Worm (Caenorhabditis elegans) whole organism, L2 larva: ENCODE data around the gene C18H7.6.

Experiments
- C34F6.9 ChIP-seq: fragments of 150-350 bp; optimal IDR thresholded peaks from 2 replicates; lab custom pipeline; 2014; ENCODE audit warnings: missing biosample characterization, missing genetic modification characterization
- F13H6.1 ChIP-seq: sonication (generic microtip); optimal IDR thresholded peaks from 2 replicates; lab custom pipeline; 2016; ENCODE audit warnings: missing genetic modification characterization, missing compliant biosample characterization
- R02D3.7 ChIP-seq: fragments of 150-350 bp; optimal IDR thresholded peaks from 2 replicates; lab custom pipeline; 2014; ENCODE audit warnings: missing biosample characterization, missing genetic modification characterization
- Y55F3AM.14 ChIP-seq: fragments of 200-800 bp; sonication (Bioruptor generic); optimal IDR thresholded peaks from 2 replicates; lab custom pipeline; 2018; ENCODE audit warnings: mild to moderate bottlenecking, missing genetic modification characterization, missing compliant biosample characterization
- ZK546.5 ChIP-seq: sonication (generic microtip); optimal IDR thresholded peaks from 2 replicates; lab custom pipeline; 2017; ENCODE audit warnings: missing biosample characterization, missing genetic modification characterization
- alr-1 ChIP-seq: fragments of 150-350 bp; optimal IDR thresholded peaks from 2 replicates; lab custom pipeline; 2014; ENCODE audit warnings: missing biosample characterization, missing genetic modification characterization
- aly-2 ChIP-seq: fragments of 150-350 bp; optimal IDR thresholded peaks from 2 replicates; lab custom pipeline; 2014; ENCODE audit warnings: missing biosample characterization, missing genetic modification characterization
- ama-1 ChIP-seq: fragments of 150-350 bp; optimal IDR thresholded peaks from 2 replicates; lab custom pipeline; 2018; ENCODE audit warnings: inconsistent platforms
- blmp-1 ChIP-seq: sonication (generic microtip); optimal IDR thresholded peaks from 2 replicates; lab custom pipeline; 2017; ENCODE audit warnings: missing genetic modification characterization, mild to moderate bottlenecking, missing compliant biosample characterization, antibody characterized with exemption, moderate library complexity; ENCODE audit not compliant: insufficient read depth
- ceh-82 ChIP-seq: fragments of 150-350 bp; optimal IDR thresholded peaks from 2 replicates; lab custom pipeline; 2014; ENCODE audit warnings: missing biosample characterization, missing genetic modification characterization
- crh-2 ChIP-seq: sonication (generic microtip); optimal IDR thresholded peaks from 2 replicates; lab custom pipeline; 2017; ENCODE audit warnings: missing biosample characterization, missing genetic modification characterization
- dmd-4 ChIP-seq: sonication (generic microtip); optimal IDR thresholded peaks from 2 replicates; lab custom pipeline; 2017; ENCODE audit warnings: missing biosample characterization, missing genetic modification characterization
- egl-27 ChIP-seq: sonication (generic microtip); optimal IDR thresholded peaks from 3 replicates; lab custom pipeline; 2017; ENCODE audit warnings: missing biosample characterization, missing genetic modification reagents, missing genetic modification characterization
- elt-1 ChIP-seq: fragments of 150-350 bp; optimal IDR thresholded peaks from 2 replicates; lab custom pipeline; 2014; ENCODE audit warnings: missing biosample characterization, missing genetic modification characterization
- fos-1 ChIP-seq: fragments of 150-350 bp; optimal IDR thresholded peaks from 2 replicates; lab custom pipeline; 2014; ENCODE audit warnings: missing biosample characterization, missing genetic modification characterization
- gmeb-1 ChIP-seq: fragments of 150-350 bp; optimal IDR thresholded peaks from 2 replicates; lab custom pipeline; 2014; ENCODE audit warnings: missing biosample characterization, missing genetic modification characterization
- lin-11 ChIP-seq: fragments of 150-350 bp; sonication (generic microtip); optimal IDR thresholded peaks from 2 replicates; lab custom pipeline; 2014; ENCODE audit warnings: missing biosample characterization, missing genetic modification characterization, inconsistent platforms, mixed read lengths
- lin-13 ChIP-seq: fragments of 150-350 bp; optimal IDR thresholded peaks from 2 replicates; lab custom pipeline; 2014; ENCODE audit warnings: missing biosample characterization, missing genetic modification reagents, missing genetic modification characterization
- lin-39 ChIP-seq: fragments of 150-350 bp; optimal IDR thresholded peaks from 2 replicates; lab custom pipeline; 2014; ENCODE audit warnings: missing biosample characterization, missing genetic modification reagents, missing genetic modification characterization
- lsy-2 ChIP-seq, 2 experiments: fragments of 150-350 bp in 1 of 2; sonication (generic microtip) in 1 of 2; optimal IDR thresholded peaks; 2 replicates each; lab custom pipeline; 2014 to 2017; ENCODE audit warnings: missing biosample characterization in 2 of 2, missing genetic modification characterization in 2 of 2
- mab-5 ChIP-seq: fragments of 150-350 bp; optimal IDR thresholded peaks from 2 replicates; lab custom pipeline; 2014; ENCODE audit warnings: missing biosample characterization, missing genetic modification characterization
- mbf-1 ChIP-seq: sonication (generic microtip); optimal IDR thresholded peaks from 2 replicates; lab custom pipeline; 2017; ENCODE audit warnings: missing biosample characterization, missing genetic modification characterization
- mdl-1 ChIP-seq, 2 experiments: fragments of 150-350 bp in 1 of 2; sonication (generic microtip) in 1 of 2; optimal IDR thresholded peaks; 2 replicates each; lab custom pipeline; 2017; ENCODE audit warnings: missing biosample characterization in 2 of 2, missing genetic modification characterization in 2 of 2
- nhr-12 ChIP-seq: fragments of 150-350 bp; optimal IDR thresholded peaks from 2 replicates; lab custom pipeline; 2014; ENCODE audit warnings: missing biosample characterization, missing genetic modification characterization
- nhr-129 ChIP-seq: fragments of 150-350 bp; optimal IDR thresholded peaks from 2 replicates; lab custom pipeline; 2014; ENCODE audit warnings: missing biosample characterization, missing genetic modification characterization
- nhr-237 ChIP-seq: fragments of 150-350 bp; optimal IDR thresholded peaks from 2 replicates; lab custom pipeline; 2014; ENCODE audit warnings: missing biosample characterization, missing genetic modification characterization
- nhr-25 ChIP-seq: fragments of 150-350 bp; sonication (generic microtip); optimal IDR thresholded peaks from 3 replicates; lab custom pipeline; 2014; ENCODE audit warnings: missing biosample characterization, missing genetic modification characterization
- nhr-6 ChIP-seq: fragments of 150-350 bp; optimal IDR thresholded peaks from 2 replicates; lab custom pipeline; 2014; ENCODE audit warnings: missing biosample characterization, missing genetic modification characterization
- nhr-77 ChIP-seq: fragments of 150-350 bp; optimal IDR thresholded peaks from 2 replicates; lab custom pipeline; 2014; ENCODE audit warnings: missing biosample characterization, missing genetic modification characterization
- peb-1 ChIP-seq: fragments of 150-350 bp; optimal IDR thresholded peaks from 2 replicates; lab custom pipeline; 2014; ENCODE audit warnings: missing biosample characterization, missing genetic modification characterization
- sem-4 ChIP-seq: fragments of 150-350 bp; optimal IDR thresholded peaks from 2 replicates; lab custom pipeline; 2014; ENCODE audit warnings: missing biosample characterization, missing genetic modification reagents, missing genetic modification characterization
- skn-1 ChIP-seq: sonication (generic microtip); optimal IDR thresholded peaks from 2 replicates; lab custom pipeline; 2017; ENCODE audit warnings: missing biosample characterization, missing genetic modification characterization
- snpc-4 ChIP-seq: fragments of 150-350 bp; optimal IDR thresholded peaks from 2 replicates; lab custom pipeline; 2014; ENCODE audit warnings: missing biosample characterization, missing genetic modification characterization
- unc-39 ChIP-seq: fragments of 150-350 bp; optimal IDR thresholded peaks from 2 replicates; lab custom pipeline; 2014; ENCODE audit warnings: missing biosample characterization, missing genetic modification characterization
- unc-62 ChIP-seq: fragments of 150-350 bp; optimal IDR thresholded peaks from 2 replicates; lab custom pipeline; 2014; ENCODE audit warnings: missing biosample characterization, missing genetic modification reagents, missing genetic modification characterization
- zag-1 ChIP-seq: fragments of 150-350 bp; optimal IDR thresholded peaks from 2 replicates; lab custom pipeline; 2014; ENCODE audit warnings: missing biosample characterization, missing genetic modification characterization
- ztf-1 ChIP-seq: fragments of 200-800 bp; sonication (Bioruptor generic); conservative IDR thresholded peaks from 2 replicates; pipeline ENCODE4 v1.3.6; 2022; ENCODE audit warnings: missing genetic modification characterization, missing compliant biosample characterization

The C18H7.6 gene

ce11 chrIV:592382-592781, at the start of gene C18H7.6:
C18H7.6 (minus strand) TSS chrIV:592485.
- TF ChIP-seq R02D3.7 (tag; lab: Kevin White, UChicago) (no peak), fos-1 (no peak), ZK546.5 (tag; lab: Kevin White, UChicago) (no peak), snpc-4 (tag; lab: Kevin White, UChicago) (no peak), egl-27 (tag; lab: Kevin White, UChicago) (no peak), C34F6.9 (tag; lab: Kevin White, UChicago) (no peak), lin-11 (tag; lab: Kevin White, UChicago) (no peak), gmeb-1 (tag; lab: Kevin White, UChicago) (no peak), nhr-77 (tag; lab: Kevin White, UChicago) (no peak), lin-39 (tag; lab: Kevin White, UChicago) (no peak), nhr-237 (tag; lab: Kevin White, UChicago) (no peak), peb-1 (tag; lab: Kevin White, UChicago) (no peak), nhr-129 (tag; lab: Kevin White, UChicago) (no peak), Y55F3AM.14 (no peak), aly-2 (tag; lab: Kevin White, UChicago) (no peak), mab-5 (tag; lab: Kevin White, UChicago) (no peak), nhr-12 (tag; lab: Kevin White, UChicago) (no peak), nhr-25 (tag; lab: Kevin White, UChicago) (no peak)

- no peak for TF ChIP-seq R02D3.7 (tag; lab: Kevin White, UChicago)
Measured at ce11 chrIV:639167-639566, 46.9 kb upstream of the C18H7.6 start.

ce11 chrIV:633565-633964, 41.3 kb upstream of the C18H7.6 start:
- TF ChIP-seq ceh-82: no peak
- TF ChIP-seq R02D3.7 (tag; lab: Kevin White, UChicago): no peak
- no peak for TF ChIP-seq alr-1
- TF ChIP-seq zag-1 (tag; lab: Kevin White, UChicago): no peak
- TF ChIP-seq F13H6.1 (tag; lab: Kevin White, UChicago): no peak
- no peak for TF ChIP-seq peb-1 (tag; lab: Kevin White, UChicago)

ce11 chrIV:631869-632268, 39.6 kb upstream of the C18H7.6 start:
- no peak for TF ChIP-seq nhr-6 (tag; lab: Kevin White, UChicago)
- TF ChIP-seq dmd-4 (tag; lab: Kevin White, UChicago): no peak
- TF ChIP-seq C34F6.9 (tag; lab: Kevin White, UChicago): no peak
- no peak for TF ChIP-seq aly-2 (tag; lab: Kevin White, UChicago)
- no peak for TF ChIP-seq ztf-1
- TF ChIP-seq mdl-1 (tag; optimal IDR thresholded peaks at IDR 0.05; lab: Kevin White, UChicago): no peak
- no peak for TF ChIP-seq snpc-4 (tag; lab: Kevin White, UChicago)
- no peak for TF ChIP-seq unc-62
- TF ChIP-seq lin-39 (tag; lab: Kevin White, UChicago): no peak
- TF ChIP-seq elt-1 (tag; lab: Kevin White, UChicago): no peak
- no peak for TF ChIP-seq sem-4
- no peak for TF ChIP-seq crh-2
- TF ChIP-seq Y55F3AM.14: no peak
- TF ChIP-seq alr-1: no peak

- no peak for TF ChIP-seq ZK546.5 (tag; lab: Kevin White, UChicago)
Measured at ce11 chrIV:630598-630997, 38.3 kb upstream of the C18H7.6 start.

ce11 chrIV:627237-627636, 35.0 kb upstream of the C18H7.6 start, which contains the start of gene nhr-76:
nhr-76 (plus strand) TSS chrIV:627537.
- TF ChIP-seq lsy-2 (tag; optimal IDR thresholded peaks at IDR 0.05; lab: Kevin White, UChicago) (no peak), elt-1 (tag; lab: Kevin White, UChicago) (no peak), lin-13 (GFP tag; lab: Kevin White, UChicago) (no peak), lin-11 (tag; lab: Kevin White, UChicago) (no peak), Y55F3AM.14 (no peak), unc-39 (tag; lab: Kevin White, UChicago) (no peak), dmd-4 (tag; lab: Kevin White, UChicago) (no peak), skn-1 (tag; lab: Kevin White, UChicago) (no peak), alr-1 (no peak), mdl-1 (tag; optimal IDR thresholded peaks at IDR 0.05; lab: Kevin White, UChicago) (no peak), blmp-1 (tag; lab: Kevin White, UChicago) (no peak), mbf-1 (no peak), R02D3.7 (tag; lab: Kevin White, UChicago) (no peak), ama-1 (lab: Kevin White, UChicago) (no peak)
